Worm (Caenorhabditis elegans) whole organism, L2 larva: ENCODE results near the gene F11G11.5.
A peak's percentile ranks its signal among the peaks of the same experiment; 100 is the strongest.
"Not testable (repeated sequence)": the region's sequence is repeated elsewhere in the genome, so short reads cannot be mapped to it uniquely, and the experiment has no call there.

Source experiments
- C34F6.9 ChIP-seq: fragments of 150-350 bp; optimal IDR thresholded peaks from 2 replicates; lab custom pipeline; 2014; ENCODE audit warnings: missing biosample characterization, missing genetic modification characterization
- ZK546.5 ChIP-seq: sonication (generic microtip); optimal IDR thresholded peaks from 2 replicates; lab custom pipeline; 2017; ENCODE audit warnings: missing biosample characterization, missing genetic modification characterization
- alr-1 ChIP-seq: fragments of 150-350 bp; optimal IDR thresholded peaks from 2 replicates; lab custom pipeline; 2014; ENCODE audit warnings: missing biosample characterization, missing genetic modification characterization
- aly-2 ChIP-seq: fragments of 150-350 bp; optimal IDR thresholded peaks from 2 replicates; lab custom pipeline; 2014; ENCODE audit warnings: missing biosample characterization, missing genetic modification characterization
- blmp-1 ChIP-seq: sonication (generic microtip); optimal IDR thresholded peaks from 2 replicates; lab custom pipeline; 2017; ENCODE audit warnings: missing genetic modification characterization, mild to moderate bottlenecking, missing compliant biosample characterization, antibody characterized with exemption, moderate library complexity; ENCODE audit not compliant: insufficient read depth
- ceh-16 ChIP-seq: fragments of 150-350 bp; optimal IDR thresholded peaks from 2 replicates; lab custom pipeline; 2014; ENCODE audit warnings: missing biosample characterization, missing genetic modification characterization
- ceh-82 ChIP-seq: fragments of 150-350 bp; optimal IDR thresholded peaks from 2 replicates; lab custom pipeline; 2014; ENCODE audit warnings: missing biosample characterization, missing genetic modification characterization
- crh-2 ChIP-seq: sonication (generic microtip); optimal IDR thresholded peaks from 2 replicates; lab custom pipeline; 2017; ENCODE audit warnings: missing biosample characterization, missing genetic modification characterization
- egl-27 ChIP-seq: sonication (generic microtip); optimal IDR thresholded peaks from 3 replicates; lab custom pipeline; 2017; ENCODE audit warnings: missing biosample characterization, missing genetic modification reagents, missing genetic modification characterization
- elt-3 ChIP-seq: sonication (generic microtip); optimal IDR thresholded peaks from 2 replicates; lab custom pipeline; 2017; ENCODE audit warnings: missing biosample characterization, missing genetic modification characterization
- fos-1 ChIP-seq: fragments of 150-350 bp; optimal IDR thresholded peaks from 2 replicates; lab custom pipeline; 2014; ENCODE audit warnings: missing biosample characterization, missing genetic modification characterization
- gmeb-1 ChIP-seq: fragments of 150-350 bp; optimal IDR thresholded peaks from 2 replicates; lab custom pipeline; 2014; ENCODE audit warnings: missing biosample characterization, missing genetic modification characterization
- lin-13 ChIP-seq: fragments of 150-350 bp; optimal IDR thresholded peaks from 2 replicates; lab custom pipeline; 2014; ENCODE audit warnings: missing biosample characterization, missing genetic modification reagents, missing genetic modification characterization
- lsy-2 ChIP-seq, 2 experiments: fragments of 150-350 bp in 1 of 2; sonication (generic microtip) in 1 of 2; optimal IDR thresholded peaks; 2 replicates each; lab custom pipeline; 2014 to 2017; ENCODE audit warnings: missing biosample characterization in 2 of 2, missing genetic modification characterization in 2 of 2
- mbf-1 ChIP-seq: sonication (generic microtip); optimal IDR thresholded peaks from 2 replicates; lab custom pipeline; 2017; ENCODE audit warnings: missing biosample characterization, missing genetic modification characterization
- nhr-11 ChIP-seq: fragments of 150-350 bp; optimal IDR thresholded peaks from 2 replicates; lab custom pipeline; 2014; ENCODE audit warnings: missing biosample characterization, missing genetic modification characterization
- nhr-12 ChIP-seq: fragments of 150-350 bp; optimal IDR thresholded peaks from 2 replicates; lab custom pipeline; 2014; ENCODE audit warnings: missing biosample characterization, missing genetic modification characterization
- nhr-21 ChIP-seq: fragments of 150-350 bp; optimal IDR thresholded peaks from 2 replicates; lab custom pipeline; 2014; ENCODE audit warnings: missing biosample characterization, missing genetic modification characterization
- nhr-23 ChIP-seq: fragments of 150-350 bp; optimal IDR thresholded peaks from 2 replicates; lab custom pipeline; 2014; ENCODE audit warnings: missing biosample characterization, missing genetic modification reagents, missing genetic modification characterization
- nhr-25 ChIP-seq: fragments of 150-350 bp; sonication (generic microtip); optimal IDR thresholded peaks from 3 replicates; lab custom pipeline; 2014; ENCODE audit warnings: missing biosample characterization, missing genetic modification characterization
- nhr-6 ChIP-seq: fragments of 150-350 bp; optimal IDR thresholded peaks from 2 replicates; lab custom pipeline; 2014; ENCODE audit warnings: missing biosample characterization, missing genetic modification characterization
- peb-1 ChIP-seq: fragments of 150-350 bp; optimal IDR thresholded peaks from 2 replicates; lab custom pipeline; 2014; ENCODE audit warnings: missing biosample characterization, missing genetic modification characterization
- sem-4 ChIP-seq: fragments of 150-350 bp; optimal IDR thresholded peaks from 2 replicates; lab custom pipeline; 2014; ENCODE audit warnings: missing biosample characterization, missing genetic modification reagents, missing genetic modification characterization
- sma-3 ChIP-seq: sonication (generic microtip); optimal IDR thresholded peaks from 2 replicates; lab custom pipeline; 2016; ENCODE audit warnings: missing genetic modification reagents, missing genetic modification characterization, missing compliant biosample characterization
- sma-9 ChIP-seq, 2 experiments: fragments of 150-350 bp in 1 of 2; sonication (generic microtip) in 1 of 2; optimal IDR thresholded peaks; 2 replicates each; lab custom pipeline; 2014 to 2016; ENCODE audit warnings: missing genetic modification characterization in 2 of 2, mild to moderate bottlenecking in 1 of 2, missing biosample characterization in 1 of 2, missing compliant biosample characterization in 1 of 2, missing genetic modification reagents in 1 of 2, moderate library complexity in 1 of 2
- snpc-4 ChIP-seq: fragments of 150-350 bp; optimal IDR thresholded peaks from 2 replicates; lab custom pipeline; 2014; ENCODE audit warnings: missing biosample characterization, missing genetic modification characterization
- unc-39 ChIP-seq: fragments of 150-350 bp; optimal IDR thresholded peaks from 2 replicates; lab custom pipeline; 2014; ENCODE audit warnings: missing biosample characterization, missing genetic modification characterization
- unc-55 ChIP-seq: fragments of 150-350 bp; sonication (generic microtip); optimal IDR thresholded peaks from 3 replicates; lab custom pipeline; 2014; ENCODE audit warnings: missing biosample characterization, missing genetic modification reagents, missing genetic modification characterization
- unc-62 ChIP-seq: fragments of 150-350 bp; optimal IDR thresholded peaks from 2 replicates; lab custom pipeline; 2014; ENCODE audit warnings: missing biosample characterization, missing genetic modification reagents, missing genetic modification characterization
- ztf-1 ChIP-seq: fragments of 200-800 bp; sonication (Bioruptor generic); conservative IDR thresholded peaks from 2 replicates; pipeline ENCODE4 v1.3.6; 2022; ENCODE audit warnings: missing genetic modification characterization, missing compliant biosample characterization
- ztf-4 ChIP-seq: fragments of 150-350 bp; optimal IDR thresholded peaks from 2 replicates; lab custom pipeline; 2014; ENCODE audit warnings: missing biosample characterization, missing genetic modification characterization

The F11G11.5 gene

ce11 chrII:4821739-4822138 is 36.0 kb upstream of the F11G11.5 start, which contains the start of gene lact-5:
Gene lact-5 (minus strand): TSS chrII:4821739.
- TF ChIP-seq nhr-6 (tag; lab: Kevin White, UChicago) = no peak
- peak; percentile 18 for TF ChIP-seq sma-9 (GFP tag; optimal IDR thresholded peaks at IDR 0.05; lab: Kevin White, UChicago)
- no peak for TF ChIP-seq sma-9 (tag; optimal IDR thresholded peaks at IDR 0.05; lab: Kevin White, UChicago)
- peak; percentile 43 for TF ChIP-seq nhr-21
- no peak for TF ChIP-seq alr-1 (tag; lab: Kevin White, UChicago)
- TF ChIP-seq blmp-1 (tag; lab: Kevin White, UChicago) = peak; percentile 94
- peak; percentile 28 for TF ChIP-seq nhr-25
- peak; percentile 37 for TF ChIP-seq fos-1 (tag; lab: Kevin White, UChicago)
- no peak for TF ChIP-seq mbf-1 (tag; lab: Kevin White, UChicago)
- no peak for TF ChIP-seq nhr-11 (tag; lab: Kevin White, UChicago)
- no peak for TF ChIP-seq sem-4 (tag; lab: Kevin White, UChicago)
- no peak for TF ChIP-seq egl-27 (tag; lab: Kevin White, UChicago)

ce11 chrII:4822610-4823009 is 35.1 kb upstream of the F11G11.5 start:
- TF ChIP-seq sem-4 (tag; lab: Kevin White, UChicago) = no peak
- TF ChIP-seq fos-1 (tag; lab: Kevin White, UChicago) = no peak
- no peak for TF ChIP-seq elt-3 (tag; lab: Kevin White, UChicago)
- TF ChIP-seq nhr-6 (tag; lab: Kevin White, UChicago) = no peak
- no peak for TF ChIP-seq nhr-21
- no peak for TF ChIP-seq sma-9 (GFP tag; optimal IDR thresholded peaks at IDR 0.05; lab: Kevin White, UChicago)
- no peak for TF ChIP-seq sma-9 (tag; optimal IDR thresholded peaks at IDR 0.05; lab: Kevin White, UChicago)
- TF ChIP-seq unc-39 (tag; lab: Kevin White, UChicago) = no peak
- no peak for TF ChIP-seq snpc-4 (tag; lab: Kevin White, UChicago)
- TF ChIP-seq ceh-16 (tag; lab: Kevin White, UChicago) = no peak
- TF ChIP-seq gmeb-1 (tag; lab: Kevin White, UChicago) = no peak
- TF ChIP-seq ztf-1 (GFP tag; lab: Robert Waterston, UW) = no peak
- no peak for TF ChIP-seq peb-1 (tag; lab: Kevin White, UChicago)
- TF ChIP-seq lsy-2 (tag; optimal IDR thresholded peaks at IDR 0.05; lab: Kevin White, UChicago) = no peak
- TF ChIP-seq ceh-82 (tag; lab: Kevin White, UChicago) = no peak
- TF ChIP-seq unc-62 (GFP tag; lab: Kevin White, UChicago) = no peak
- no peak for TF ChIP-seq blmp-1 (tag; lab: Kevin White, UChicago)
- no peak for TF ChIP-seq alr-1 (tag; lab: Kevin White, UChicago)

ce11 chrII:4825133-4825532 is 32.6 kb upstream of the F11G11.5 start, which contains the start of the genes C33F10.8 and msp-40:
Gene C33F10.8 (minus strand): TSS chrII:4825233.
Gene msp-40 (plus strand): TSS chrII:4825414.
- not testable (repeated sequence) for TF ChIP-seq nhr-12 (tag; lab: Kevin White, UChicago); lin-13 (GFP tag; lab: Kevin White, UChicago); sma-3

- TF ChIP-seq ztf-4 (no peak), unc-55 (GFP tag; lab: Kevin White, UChicago) (peak; percentile 82), lsy-2 (tag; optimal IDR thresholded peaks at IDR 0.05; lab: Kevin White, UChicago) (peak in 1 of 2 experiments; percentile 26), ZK546.5 (tag; lab: Kevin White, UChicago) (no peak), crh-2 (peak; percentile 63), C34F6.9 (peak; percentile 56), snpc-4 (tag; lab: Kevin White, UChicago) (peak; percentile 54), gmeb-1 (tag; lab: Kevin White, UChicago) (peak; percentile 97)
Measured at ce11 chrII:4827734-4828609, 29.8 kb upstream of the F11G11.5 start, which contains the start of the genes fbxb-88 and tbck-1. Gene fbxb-88 (minus strand): TSS chrII:4827884. Gene tbck-1 (plus strand): TSS chrII:4828559.

ce11 chrII:4834761-4835160 is 23.0 kb upstream of the F11G11.5 start, which contains the start of the genes C33F10.11 and C33F10.1:
Gene C33F10.11 (minus strand): TSS chrII:4834861.
Gene C33F10.1 (plus strand): TSS chrII:4835023.
- TF ChIP-seq nhr-11 (tag; lab: Kevin White, UChicago) (no peak), sma-3 (no peak), nhr-12 (tag; lab: Kevin White, UChicago) (no peak), nhr-23 (tag; lab: Kevin White, UChicago) (no peak), ceh-82 (tag; lab: Kevin White, UChicago) (no peak), snpc-4 (tag; lab: Kevin White, UChicago) (no peak), blmp-1 (tag; lab: Kevin White, UChicago) (no peak), aly-2 (no peak), unc-55 (GFP tag; lab: Kevin White, UChicago) (no peak)
